Fruit fly (Drosophila melanogaster): Measurements from ENCODE around the gene CG42740.

CG42740 gene

DNA sequence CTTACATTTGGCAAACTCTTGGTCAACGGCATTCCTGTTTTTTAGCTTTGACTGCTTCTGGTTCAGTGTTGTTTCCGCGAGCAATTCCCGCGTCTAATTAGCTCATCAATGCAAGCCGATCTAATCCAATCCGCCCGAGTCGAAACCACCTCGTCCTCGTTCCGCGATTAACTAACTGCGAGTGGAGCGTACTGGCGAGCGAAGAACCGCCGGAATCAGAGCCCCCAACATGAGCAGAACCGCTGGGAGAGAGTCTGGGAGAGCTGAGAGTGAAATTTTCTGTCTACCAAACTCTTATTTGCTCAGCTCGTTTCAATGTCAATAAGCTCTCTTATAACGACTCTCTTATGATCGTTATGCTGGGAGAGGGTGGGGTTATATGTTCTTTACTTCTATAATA lies 27.5 kb upstream of the CG42740 start:
- TF ChIP-seq CTCF (optimal IDR thresholded peaks at IDR 0.05) = no peak
- TF ChIP-seq CG8478 (optimal IDR thresholded peaks at IDR 0.05) = no peak

- TF ChIP-seq CG8478 (optimal IDR thresholded peaks at IDR 0.05) (no peak), CTCF (optimal IDR thresholded peaks at IDR 0.05) (no peak)
These were observed 26.7 kb upstream of the CG42740 start for dm6 chr3R:30449446-30449845.

dm6 chr3R:30444946-30445345 lies 22.2 kb upstream of the CG42740 start, which contains the start of gene Osi23:
Osi23 (minus strand) TSS chr3R:30445046.
- TF ChIP-seq CG8478 (optimal IDR thresholded peaks at IDR 0.05) (no peak), CTCF (optimal IDR thresholded peaks at IDR 0.05) (no peak)

DNA sequence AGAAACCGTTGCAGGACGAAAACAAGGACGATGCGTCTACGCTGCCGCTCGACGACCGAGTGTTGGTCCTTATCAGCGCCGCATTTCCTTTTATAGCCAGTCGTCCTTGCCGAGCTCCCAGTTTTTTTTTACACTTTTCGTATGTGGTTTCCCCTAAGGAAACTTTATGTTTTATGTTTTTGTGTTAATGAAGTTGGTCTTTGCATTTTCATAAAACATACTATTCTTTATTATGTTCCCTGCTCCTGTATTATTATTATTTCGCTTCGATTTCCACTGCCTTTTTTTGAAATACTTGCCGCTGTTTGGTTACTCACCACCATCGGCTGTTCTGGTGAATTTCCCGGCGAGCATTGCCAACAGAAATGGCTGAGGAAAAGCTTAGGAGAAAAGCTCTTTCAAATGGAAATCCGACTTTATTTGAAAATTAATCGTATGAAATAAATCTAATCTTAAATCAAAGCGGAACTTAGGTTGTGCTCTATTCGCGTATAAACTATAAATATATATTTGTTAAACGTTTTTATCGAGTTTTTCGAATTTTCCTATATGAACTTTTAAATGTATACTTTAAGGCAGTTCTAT lies 20.9 kb upstream of the CG42740 start, which contains the start of gene CG15537:
CG15537 (minus strand) TSS at position 51 of the 585 bp plus-strand sequence.
- TF ChIP-seq CG8478 (optimal IDR thresholded peaks at IDR 0.05) (no peak), CTCF (optimal IDR thresholded peaks at IDR 0.05) (no peak)

DNA sequence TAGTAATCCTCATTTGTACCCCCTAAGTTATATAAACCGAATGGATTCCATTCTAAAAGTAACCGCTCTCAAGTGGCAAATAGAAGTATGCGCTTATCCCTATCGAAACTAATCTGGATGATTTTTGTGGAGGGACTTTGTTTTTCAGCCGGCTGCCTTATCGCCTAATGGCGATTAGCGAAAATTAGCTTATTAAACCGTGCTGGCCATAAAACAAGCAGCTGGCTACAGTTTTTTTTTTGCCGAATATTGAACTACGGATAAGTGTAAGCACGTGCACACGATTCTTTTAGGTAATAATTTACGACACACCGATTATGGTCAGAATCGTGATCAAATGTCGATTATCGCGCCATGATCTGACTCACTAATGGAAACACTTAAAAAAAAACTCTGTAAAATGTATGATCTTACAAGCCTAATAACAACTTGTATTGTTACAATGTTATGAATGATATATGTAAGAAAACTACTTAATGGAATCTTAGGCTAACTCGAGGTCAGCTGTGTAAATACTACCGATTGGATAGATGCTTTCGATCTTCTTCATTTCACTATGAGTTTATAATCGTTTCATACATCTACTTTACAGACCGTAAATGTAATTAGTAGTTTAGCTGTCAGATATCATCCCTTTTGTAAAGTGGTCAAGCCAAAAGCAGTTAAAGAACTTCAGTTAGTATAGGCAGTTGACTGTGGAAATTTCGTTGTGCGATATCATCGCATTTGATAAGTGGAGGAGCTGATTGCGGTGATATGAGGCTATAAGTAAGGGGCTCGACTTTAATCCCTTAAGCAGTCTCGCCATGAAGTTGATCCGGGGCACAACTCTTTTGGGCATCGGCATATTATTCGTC lies 8.7 kb upstream of the CG42740 start, which contains the start of gene CG15534:
CG15534 (plus strand) TSS at position 807 of the 857 bp plus-strand sequence.
- TF ChIP-seq CG8478 (optimal IDR thresholded peaks at IDR 0.05) (no peak), CTCF (optimal IDR thresholded peaks at IDR 0.05) (no peak)

- TF ChIP-seq CTCF (optimal IDR thresholded peaks at IDR 0.05) (no peak), CG8478 (optimal IDR thresholded peaks at IDR 0.05) (no peak)
These were observed 5.7 kb upstream of the CG42740 start, which contains the start of gene CG15533 for dm6 chr3R:30428459-30428858. CG15533 (plus strand) TSS chr3R:30428820.

DNA sequence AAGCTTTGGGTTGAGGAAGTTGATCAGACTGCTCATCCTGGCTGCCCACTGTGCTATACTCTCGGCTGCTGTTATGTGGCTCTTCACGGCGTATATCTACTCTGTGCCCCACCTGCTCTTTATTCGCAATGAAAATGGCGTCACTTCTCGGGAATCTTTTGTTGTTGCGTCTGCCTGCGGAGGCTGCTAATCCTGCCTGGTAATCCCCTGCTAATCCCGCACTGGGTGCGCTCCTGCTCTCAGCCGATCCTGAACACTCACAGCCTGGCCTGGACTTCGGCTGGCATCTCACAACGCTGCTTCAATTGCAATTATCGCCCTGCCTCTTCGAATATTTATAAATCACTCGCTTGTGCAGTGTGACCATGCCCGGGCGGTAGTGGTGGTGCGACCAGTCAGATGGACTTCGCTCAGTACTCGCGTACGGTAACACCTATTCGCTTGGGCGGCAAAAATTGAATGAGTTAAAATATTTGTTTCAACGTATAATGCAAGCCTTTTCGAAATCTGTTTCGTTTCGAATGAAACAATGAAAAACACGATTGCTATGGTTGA lies 5.1 kb upstream of the CG42740 start, which contains the start of gene CG2218:
CG2218 (minus strand) TSS at position 472 of the 555 bp plus-strand sequence.
- TF ChIP-seq CG8478 (optimal IDR thresholded peaks at IDR 0.05) (no peak), CTCF (optimal IDR thresholded peaks at IDR 0.05) (peak; percentile 1 to 44)

DNA sequence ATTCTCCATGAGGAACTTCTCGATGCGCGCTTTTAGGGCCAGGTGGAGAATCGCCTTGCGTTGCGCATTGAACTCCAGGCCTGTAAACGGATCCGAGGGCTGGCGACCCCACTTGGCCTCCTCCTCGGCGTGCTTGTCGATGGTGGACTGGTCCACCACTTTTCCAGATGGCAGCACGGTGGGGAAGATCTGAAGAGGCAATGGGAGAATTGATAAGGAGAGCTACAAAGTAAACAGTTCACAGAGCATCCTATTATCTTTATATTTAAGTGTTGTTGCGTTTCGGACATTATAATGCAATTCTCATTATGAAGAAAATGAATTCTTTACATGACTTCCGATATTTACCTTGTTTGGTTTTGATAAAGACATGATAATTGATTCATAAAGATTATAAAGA lies 3.9 kb upstream of the CG42740 start:
- TF ChIP-seq CTCF (optimal IDR thresholded peaks at IDR 0.05) = no peak
- no peak for TF ChIP-seq CG8478 (optimal IDR thresholded peaks at IDR 0.05)

- no peak for TF ChIP-seq CTCF (optimal IDR thresholded peaks at IDR 0.05)
These were observed 2.9 kb upstream of the CG42740 start for dm6 chr3R:30425622-30426021.

- TF ChIP-seq CTCF (optimal IDR thresholded peaks at IDR 0.05) = peak; percentile 82 to 90
- TF ChIP-seq CG8478 (optimal IDR thresholded peaks at IDR 0.05) = no peak
These were observed 2.2 kb upstream of the CG42740 start, which contains the start of gene CG15536 for dm6 chr3R:30424993-30425392. CG15536 (minus strand) TSS chr3R:30425162.

- TF ChIP-seq CTCF (optimal IDR thresholded peaks at IDR 0.05) (peak in 1 of 2 experiments; percentile 42), CG8478 (optimal IDR thresholded peaks at IDR 0.05) (no peak)
These were observed 924 bp upstream of the CG42740 start, which contains the start of the genes CG15535 and mRpS18C for dm6 chr3R:30423695-30424094. CG15535 (minus strand) TSS chr3R:30423929. mRpS18C (plus strand) TSS chr3R:30423974.

DNA sequence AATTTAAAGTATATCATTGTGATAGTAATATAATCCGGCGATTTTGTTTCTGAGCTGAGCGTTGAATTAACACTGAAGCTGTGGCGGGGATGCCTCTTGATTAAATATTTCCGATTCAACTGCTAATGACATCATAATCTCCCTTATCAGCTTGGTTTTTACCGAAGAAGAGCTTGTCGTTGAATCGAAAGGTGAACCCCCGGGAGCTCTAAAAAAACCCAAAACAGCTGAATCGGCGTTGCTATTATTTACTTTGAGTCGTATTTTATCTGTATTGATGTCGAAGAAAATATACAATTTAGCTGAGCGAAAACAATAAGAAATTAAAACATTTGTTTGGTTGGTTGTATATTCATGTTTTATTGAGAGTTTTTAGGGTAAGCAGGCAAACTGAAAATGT lies 3.6 kb downstream of the CG42740 start:
- TF ChIP-seq CTCF (optimal IDR thresholded peaks at IDR 0.05) = no peak
- no peak for TF ChIP-seq CG8478 (optimal IDR thresholded peaks at IDR 0.05)

- TF ChIP-seq CG8478 (optimal IDR thresholded peaks at IDR 0.05) = no peak
- no peak for TF ChIP-seq CTCF (optimal IDR thresholded peaks at IDR 0.05)
These were observed 6.0 kb downstream of the CG42740 start for dm6 chr3R:30416765-30417274.

DNA sequence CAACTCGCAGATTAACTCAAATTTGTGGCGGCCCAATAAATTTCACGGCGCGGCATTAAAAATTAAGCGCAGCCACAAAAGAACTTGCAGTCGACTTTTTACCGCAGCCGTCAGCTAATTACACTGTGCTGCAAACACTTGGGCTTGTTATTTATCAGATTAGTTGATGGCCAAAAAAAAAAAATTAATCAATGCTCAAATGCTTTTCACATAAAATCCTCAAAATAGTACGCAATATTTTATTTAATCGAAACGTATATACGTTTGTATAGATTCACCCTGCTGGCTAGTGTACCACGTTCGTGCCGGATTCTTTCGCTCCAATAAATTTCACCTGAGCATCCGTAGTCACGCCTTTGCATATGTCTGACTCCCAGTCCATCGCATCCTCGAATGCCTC lies 9.0 kb downstream of the CG42740 start:
- TF ChIP-seq CTCF (optimal IDR thresholded peaks at IDR 0.05) (no peak), CG8478 (optimal IDR thresholded peaks at IDR 0.05) (no peak)

- TF ChIP-seq CG8478 (optimal IDR thresholded peaks at IDR 0.05) = no peak
- no peak for TF ChIP-seq CTCF (optimal IDR thresholded peaks at IDR 0.05)
These were observed 16.3 kb downstream of the CG42740 start for dm6 chr3R:30406482-30406881.

Measured in S2 (cell line).